Worm (Caenorhabditis elegans) whole organism, young adult: ENCODE data around the gene C06B3.1.

ENCODE experiments used
- B0035.1 ChIP-seq: sonication (generic microtip); optimal IDR thresholded peaks from 2 replicates; lab custom pipeline; 2016; ENCODE audit warnings: missing genetic modification characterization, mild to moderate bottlenecking, missing compliant biosample characterization, missing genotype, missing genetic modification reagents
- B0261.1 ChIP-seq: sonication (generic microtip); optimal IDR thresholded peaks from 2 replicates; lab custom pipeline; 2016; ENCODE audit warnings: mild to moderate bottlenecking, missing genetic modification characterization, moderate library complexity, missing compliant biosample characterization
- F22D6.2 ChIP-seq: sonication (generic microtip); optimal IDR thresholded peaks from 2 replicates; lab custom pipeline; 2016; ENCODE audit warnings: mild to moderate bottlenecking, missing genetic modification characterization, missing compliant biosample characterization
- F33H1.4 ChIP-seq: fragments of 200-800 bp; sonication (Bioruptor generic); IDR thresholded peaks from 2 replicates; pipeline ENCODE4 v1.3.6; 2022; ENCODE audit warnings: missing genetic modification reagents, missing genetic modification characterization, missing compliant biosample characterization
- F39B2.1 ChIP-seq: fragments of 200-800 bp; sonication (Bioruptor generic); IDR thresholded peaks from 2 replicates; pipeline ENCODE4 v1.3.6; 2022; ENCODE audit warnings: missing genetic modification reagents, missing genetic modification characterization, missing compliant biosample characterization
- F57A8.1 ChIP-seq: fragments of 200-800 bp; sonication (Bioruptor generic); optimal IDR thresholded peaks from 2 replicates; lab custom pipeline; 2018; ENCODE audit warnings: mild to moderate bottlenecking, missing genetic modification characterization, moderate library complexity, missing compliant biosample characterization
- K11D2.4 ChIP-seq: fragments of 200-800 bp; sonication (Bioruptor generic); IDR thresholded peaks from 2 replicates; pipeline ENCODE4 v1.3.6; 2022; ENCODE audit warnings: missing genetic modification reagents, missing genetic modification characterization, missing compliant biosample characterization
- K12H6.12 ChIP-seq: fragments of 200-800 bp; sonication (Bioruptor generic); optimal IDR thresholded peaks from 2 replicates; lab custom pipeline; 2018; ENCODE audit warnings: mild to moderate bottlenecking, missing genetic modification characterization, missing compliant biosample characterization
- Y53F4B.3 ChIP-seq: fragments of 200-800 bp; sonication (Bioruptor generic); IDR thresholded peaks from 2 replicates; pipeline ENCODE4 v1.3.6; 2022; ENCODE audit warnings: missing genetic modification reagents, missing genetic modification characterization, missing compliant biosample characterization
- Y79H2A.3 ChIP-seq: fragments of 200-800 bp; sonication (Bioruptor generic); conservative IDR thresholded peaks from 2 replicates; pipeline ENCODE4 v1.3.6; 2022; ENCODE audit warnings: missing genetic modification reagents, missing genetic modification characterization, missing compliant biosample characterization
- aptf-2 ChIP-seq: fragments of 200-800 bp; sonication (Bioruptor generic); conservative IDR thresholded peaks from 2 replicates; pipeline ENCODE4 v1.3.6; 2022; ENCODE audit warnings: missing genetic modification reagents, missing genetic modification characterization, missing compliant biosample characterization
- bed-1 ChIP-seq: fragments of 200-800 bp; sonication (Bioruptor generic); IDR thresholded peaks from 2 replicates; pipeline ENCODE4 v1.3.6; 2022; ENCODE audit warnings: missing genetic modification reagents, missing genetic modification characterization, missing compliant biosample characterization
- bed-2 ChIP-seq: fragments of 200-800 bp; sonication (Bioruptor generic); IDR thresholded peaks from 2 replicates; pipeline ENCODE4 v1.3.6; 2022; ENCODE audit warnings: missing genetic modification reagents, missing genetic modification characterization, missing compliant biosample characterization
- cebp-1 ChIP-seq, 2 experiments: fragments of 200-800 bp in 1 of 2; sonication (Bioruptor generic) in 1 of 2; sonication (generic microtip) in 1 of 2; IDR thresholded peaks in 1 of 2; optimal IDR thresholded peaks in 1 of 2; 2 replicates each; pipeline versions ENCODE4 v1.3.6 to Lab custom; 2017 to 2022; ENCODE audit warnings: missing compliant biosample characterization in 2 of 2, missing genetic modification characterization in 2 of 2, mild to moderate bottlenecking in 1 of 2, missing genetic modification reagents in 1 of 2, moderate library complexity in 1 of 2
- ceh-100 ChIP-seq: fragments of 200-800 bp; sonication (Bioruptor generic); IDR thresholded peaks from 2 replicates; pipeline ENCODE4 v1.3.6; 2022; ENCODE audit warnings: missing genetic modification reagents, missing genetic modification characterization, missing compliant biosample characterization
- ceh-40 ChIP-seq: fragments of 200-800 bp; sonication (Bioruptor generic); IDR thresholded peaks from 2 replicates; pipeline ENCODE4 v1.3.6; 2022; ENCODE audit warnings: missing genetic modification characterization, missing compliant biosample characterization
- die-1 ChIP-seq: sonication (generic microtip); optimal IDR thresholded peaks from 2 replicates; lab custom pipeline; 2016; ENCODE audit warnings: missing genotype, mild to moderate bottlenecking, missing genetic modification characterization, missing compliant biosample characterization
- dpff-1 ChIP-seq: sonication (generic microtip); optimal IDR thresholded peaks from 2 replicates; lab custom pipeline; 2017; ENCODE audit warnings: mild to moderate bottlenecking, missing genetic modification characterization, missing compliant biosample characterization
- dpl-1 ChIP-seq: fragments of 150-350 bp; optimal IDR thresholded peaks from 2 replicates; lab custom pipeline; 2014; ENCODE audit warnings: missing biosample characterization, missing genetic modification reagents, missing genetic modification characterization
- efl-1 ChIP-seq: fragments of 150-350 bp; optimal IDR thresholded peaks from 2 replicates; lab custom pipeline; 2014; ENCODE audit warnings: missing biosample characterization, missing genetic modification reagents, missing genetic modification characterization
- fkh-3 ChIP-seq: sonication (generic microtip); optimal IDR thresholded peaks from 2 replicates; lab custom pipeline; 2016; ENCODE audit warnings: mild to moderate bottlenecking, missing genetic modification characterization, missing compliant biosample characterization
- hlh-26 ChIP-seq: fragments of 200-800 bp; sonication (Bioruptor generic); conservative IDR thresholded peaks from 2 replicates; pipeline ENCODE4 v1.3.6; 2022; ENCODE audit warnings: missing genetic modification reagents, missing genetic modification characterization, missing compliant biosample characterization
- hsf-1 ChIP-seq: fragments of 200-800 bp; sonication (Bioruptor generic); IDR thresholded peaks from 2 replicates; pipeline ENCODE4 v1.3.6; 2022; ENCODE audit warnings: missing genetic modification reagents, missing genetic modification characterization, missing compliant biosample characterization
- lin-35 ChIP-seq, 3 experiments: fragments of 150-350 bp in 2 of 3; sonication (generic microtip) in 1 of 3; optimal IDR thresholded peaks; 2 replicates each; lab custom pipeline; 2014 to 2018; ENCODE audit warnings: missing biosample characterization in 3 of 3, missing genetic modification characterization in 3 of 3, missing genetic modification reagents in 3 of 3
- lin-54 ChIP-seq: fragments of 200-800 bp; sonication (Bioruptor generic); optimal IDR thresholded peaks from 2 replicates; lab custom pipeline; 2018; ENCODE audit warnings: mild to moderate bottlenecking, missing genetic modification characterization, missing compliant biosample characterization
- lir-1 ChIP-seq: fragments of 200-800 bp; sonication (Bioruptor generic); conservative IDR thresholded peaks from 2 replicates; pipeline ENCODE4 v1.3.6; 2022; ENCODE audit warnings: missing genetic modification reagents, missing genetic modification characterization, missing compliant biosample characterization
- lsy-27 ChIP-seq: sonication (generic microtip); optimal IDR thresholded peaks from 2 replicates; lab custom pipeline; 2017; ENCODE audit warnings: missing genetic modification characterization, mild to moderate bottlenecking, missing compliant biosample characterization, antibody characterized with exemption, missing genotype, borderline replicate concordance; ENCODE audit not compliant: insufficient read depth
- madf-10 ChIP-seq: sonication (generic microtip); optimal IDR thresholded peaks from 2 replicates; lab custom pipeline; 2016; ENCODE audit warnings: mild to moderate bottlenecking, missing genetic modification characterization, missing compliant biosample characterization
- madf-8 ChIP-seq: fragments of 200-800 bp; sonication (Bioruptor generic); conservative IDR thresholded peaks from 2 replicates; pipeline ENCODE4 v1.3.6; 2022; ENCODE audit warnings: missing genetic modification reagents, missing genetic modification characterization, missing compliant biosample characterization
- nfya-1 ChIP-seq: sonication (generic microtip); optimal IDR thresholded peaks from 2 replicates; lab custom pipeline; 2017; ENCODE audit warnings: antibody characterized with exemption, missing compliant biosample characterization, missing genetic modification characterization, borderline replicate concordance; ENCODE audit not compliant: insufficient read depth
- nhr-80 ChIP-seq: sonication (generic microtip); optimal IDR thresholded peaks from 2 replicates; lab custom pipeline; 2016; ENCODE audit warnings: missing genetic modification characterization, missing compliant biosample characterization
- pha-4 ChIP-seq: fragments of 150-350 bp; sonication (generic microtip); optimal IDR thresholded peaks from 2 replicates; lab custom pipeline; 2014; ENCODE audit warnings: missing biosample characterization, missing genetic modification reagents, missing genetic modification characterization
- rpc-1 ChIP-seq, 2 experiments: fragments of 150-350 bp in 1 of 2; sonication (generic microtip) in 1 of 2; optimal IDR thresholded peaks; 2 replicates each; lab custom pipeline; 2014 to 2018; ENCODE audit warnings: missing biosample characterization in 1 of 2, missing genetic modification characterization in 1 of 2, missing genetic modification reagents in 1 of 2, missing genotype in 1 of 2
- sea-2 ChIP-seq: fragments of 200-800 bp; sonication (Bioruptor generic); IDR thresholded peaks from 2 replicates; pipeline ENCODE4 v1.3.6; 2022; ENCODE audit warnings: missing genetic modification characterization, missing compliant biosample characterization
- tbx-9 ChIP-seq: sonication (generic microtip); optimal IDR thresholded peaks from 2 replicates; lab custom pipeline; 2016; ENCODE audit warnings: borderline replicate concordance, missing genetic modification characterization, inconsistent platforms, missing compliant biosample characterization
- tlf-1 ChIP-seq: fragments of 200-800 bp; sonication (Bioruptor generic); optimal IDR thresholded peaks from 2 replicates; lab custom pipeline; 2018; ENCODE audit warnings: mild to moderate bottlenecking, missing genetic modification characterization, missing compliant biosample characterization
- zfh-2 ChIP-seq: fragments of 200-800 bp; sonication (Bioruptor generic); conservative IDR thresholded peaks from 2 replicates; pipeline ENCODE4 v1.3.6; 2022; ENCODE audit warnings: missing genetic modification reagents, missing genetic modification characterization, missing compliant biosample characterization
- ztf-18 ChIP-seq: sonication (generic microtip); optimal IDR thresholded peaks from 2 replicates; lab custom pipeline; 2016; ENCODE audit warnings: missing genotype, mild to moderate bottlenecking, missing genetic modification characterization, missing compliant biosample characterization
- ztf-22 ChIP-seq: fragments of 200-800 bp; sonication (Bioruptor generic); optimal IDR thresholded peaks from 2 replicates; lab custom pipeline; 2018; ENCODE audit warnings: mild to moderate bottlenecking, missing genetic modification characterization, moderate library complexity, missing compliant biosample characterization

C06B3.1 gene

DNA sequence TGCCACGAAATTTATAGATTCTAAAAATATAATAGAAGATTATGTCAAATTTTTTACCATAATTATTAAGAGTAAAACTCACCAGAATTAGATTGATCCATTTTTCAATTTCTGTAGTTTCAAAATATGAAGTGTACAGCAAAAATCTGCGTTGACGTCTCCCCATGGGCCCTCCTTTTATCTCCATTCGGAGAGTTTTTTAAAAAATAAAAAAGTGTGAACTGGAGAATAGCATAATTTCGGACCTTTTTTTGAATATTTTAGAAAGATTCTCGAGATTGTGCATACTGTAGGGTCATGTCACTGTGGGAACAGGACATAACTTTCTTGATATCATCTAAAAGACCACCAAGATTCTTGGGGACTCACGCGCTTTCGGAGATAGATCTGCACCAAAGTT is 39.5 kb downstream of the C06B3.1 start, which contains the start of gene dpr-1:
TSS of gene dpr-1 (minus strand) at position 101 of the 400 bp plus-strand sequence.
- TF ChIP-seq lin-54 (GFP tag; lab: Kevin White, UChicago) (no peak), lsy-27 (no peak), tlf-1 (no peak), tbx-9 (no peak), sea-2 (GFP tag; lab: Robert Waterston, UW) (no peak), ceh-40 (no peak), B0035.1 (tag; lab: Kevin White, UChicago) (no peak), madf-10 (tag; lab: Kevin White, UChicago) (no peak), nfya-1 (tag; lab: Kevin White, UChicago) (no peak), F22D6.2 (tag; lab: Kevin White, UChicago) (no peak)

DNA sequence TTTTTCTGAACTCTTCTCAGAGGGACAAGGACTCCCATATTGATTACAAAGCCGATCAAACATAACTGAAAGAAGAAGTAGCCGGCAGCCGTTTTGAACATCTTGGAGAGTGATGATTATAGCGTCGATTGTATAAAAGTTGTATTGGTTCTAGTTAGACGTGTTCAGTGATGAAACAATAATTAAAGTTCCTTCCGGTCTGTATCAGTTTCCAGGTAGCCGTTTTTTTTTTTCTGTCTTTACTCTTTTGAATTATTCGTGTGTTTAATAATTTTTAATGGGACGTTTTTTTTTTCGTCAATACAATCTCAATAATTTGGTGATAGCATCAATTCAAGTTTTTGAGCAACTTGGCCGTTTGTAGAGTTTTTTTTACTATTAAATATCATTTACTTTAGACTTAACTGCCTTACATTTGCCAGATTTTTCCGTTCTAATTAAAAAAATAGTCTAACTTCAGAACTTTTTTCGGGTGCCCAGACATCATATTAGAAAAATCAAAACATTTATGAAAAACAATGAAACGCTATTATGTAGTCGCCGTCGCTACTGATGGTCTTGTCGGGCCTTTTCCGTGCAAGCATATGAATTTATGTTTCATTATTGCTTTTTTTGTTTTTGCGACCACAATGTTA is 43.9 kb downstream of the C06B3.1 start, which contains the start of the genes srx-10 and clec-226:
TSS of gene srx-10 (minus strand) at position 101 of the 635 bp plus-strand sequence.
TSS of gene clec-226 (plus strand) at position 585 of the 635 bp plus-strand sequence.
- TF ChIP-seq efl-1 (no peak), B0261.1 (no peak), ceh-100 (GFP tag; lab: Robert Waterston, UW) (no peak), F57A8.1 (GFP tag; lab: Kevin White, UChicago) (no peak), ztf-22 (GFP tag; lab: Kevin White, UChicago) (no peak), Y53F4B.3 (no peak), F39B2.1 (GFP tag; lab: Robert Waterston, UW) (no peak), fkh-3 (tag; lab: Kevin White, UChicago) (no peak), cebp-1 (GFP tag; IDR thresholded peaks at IDR 0.05; lab: Robert Waterston, UW) (no peak), cebp-1 (tag; optimal IDR thresholded peaks at IDR 0.05; lab: Kevin White, UChicago) (no peak), lir-1 (GFP tag; lab: Robert Waterston, UW) (no peak), rpc-1 (optimal IDR thresholded peaks at IDR 0.05; lab: Kevin White, UChicago) (no peak), rpc-1 (tag; optimal IDR thresholded peaks at IDR 0.05; lab: Kevin White, UChicago) (no peak), Y79H2A.3 (GFP tag; lab: Robert Waterston, UW) (no peak), dpff-1 (tag; lab: Kevin White, UChicago) (no peak), F33H1.4 (GFP tag; lab: Robert Waterston, UW) (no peak), lin-35 (GFP tag; optimal IDR thresholded peaks at IDR 0.05; lab: Kevin White, UChicago) (no peak)

DNA sequence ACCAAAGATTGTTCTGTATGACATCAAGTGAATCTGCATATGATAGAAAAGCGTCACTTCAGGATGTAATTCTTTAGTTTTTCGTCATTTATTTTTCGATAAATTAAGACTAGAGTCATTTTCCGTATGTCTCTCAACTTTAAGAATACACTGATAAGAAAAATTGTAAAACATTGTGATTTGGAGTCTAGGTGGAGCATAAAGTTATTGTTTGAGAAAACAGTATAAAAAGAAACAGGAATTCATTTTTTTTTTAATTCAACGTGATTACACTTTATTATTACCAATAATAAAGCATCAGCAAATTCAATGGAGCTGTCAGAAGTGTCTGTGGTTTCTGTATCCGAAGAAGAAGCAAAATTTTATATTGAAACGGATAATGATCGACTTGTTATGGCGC is 46.4 kb downstream of the C06B3.1 start, which contains the start of gene R10D12.6:
TSS of gene R10D12.6 (plus strand) at position 301 of the 400 bp plus-strand sequence.
- TF ChIP-seq K12H6.12 (tag; lab: Kevin White, UChicago) = no peak
- no peak for TF ChIP-seq bed-1 (GFP tag; lab: Robert Waterston, UW)
- no peak for TF ChIP-seq B0035.1 (tag; lab: Kevin White, UChicago)
- TF ChIP-seq die-1 = no peak
- TF ChIP-seq lir-1 (GFP tag; lab: Robert Waterston, UW) = no peak
- no peak for TF ChIP-seq hlh-26 (GFP tag; lab: Robert Waterston, UW)
- no peak for TF ChIP-seq madf-8 (GFP tag; lab: Robert Waterston, UW)
- no peak for TF ChIP-seq aptf-2 (GFP tag; lab: Robert Waterston, UW)
- TF ChIP-seq K11D2.4 = no peak
- no peak for TF ChIP-seq dpl-1 (GFP tag; lab: Kevin White, UChicago)
- no peak for TF ChIP-seq hsf-1
- no peak for TF ChIP-seq nhr-80 (tag; lab: Kevin White, UChicago)
- TF ChIP-seq pha-4 (tag; lab: Kevin White, UChicago) = no peak
- no peak for TF ChIP-seq zfh-2 (GFP tag; lab: Robert Waterston, UW)
- TF ChIP-seq ztf-18 (tag; lab: Kevin White, UChicago) = no peak
- TF ChIP-seq bed-2 (GFP tag; lab: Robert Waterston, UW) = no peak
